Worm (Caenorhabditis elegans): ENCODE measurements around the gene best-22.

- TF ChIP-seq hlh-30 (tag; optimal IDR thresholded peaks at IDR 0.05; ENCODE audit: insufficient read depth) = no peak
- no peak for TF ChIP-seq daf-19 (GFP tag; conservative IDR thresholded peaks at IDR 0.05)
- TF ChIP-seq lsy-2 (tag; optimal IDR thresholded peaks at IDR 0.05) = no peak
- TF ChIP-seq unc-62 (GFP tag; optimal IDR thresholded peaks at IDR 0.05 in 1 of 2) = peak in 1 of 2 experiments; percentile 76
- TF ChIP-seq unc-62 (tag; optimal IDR thresholded peaks at IDR 0.05) = no peak
- TF ChIP-seq hif-1 (tag; optimal IDR thresholded peaks at IDR 0.05) = no peak
These were observed 48.7 kb downstream of the best-22 start, which contains the start of gene acs-20 for ce11 chrIV:12398437-12398836.

All from whole organism, L4 larva.